Fruit fly (Drosophila melanogaster) whole organism, embryonic: Measurements from ENCODE around the gene Pat1.

ENCODE experiments used
- Asciz ChIP-seq: fragments of 200-800 bp; sonication (Bioruptor generic); optimal IDR thresholded peaks from 2 replicates; lab custom pipeline; 2017; ENCODE audit warnings: missing biosample characterization, mild to moderate bottlenecking, missing genetic modification characterization, missing genetic modification reagents
- Blimp-1 ChIP-seq: fragments of 200-800 bp; sonication (Bioruptor generic); optimal IDR thresholded peaks from 3 replicates; lab custom pipeline; 2018; ENCODE audit warnings: missing biosample characterization, missing genetic modification characterization, mild to moderate bottlenecking, moderate library complexity, missing genetic modification reagents
- CG10209 ChIP-seq: fragments of 200-800 bp; sonication (Bioruptor generic); optimal IDR thresholded peaks from 3 replicates; lab custom pipeline; 2017; ENCODE audit warnings: missing biosample characterization, mild to moderate bottlenecking, missing genetic modification characterization, missing genetic modification reagents
- CG10366 ChIP-seq: fragments of 200-800 bp; sonication (Bioruptor generic); IDR thresholded peaks from 2 replicates; pipeline ENCODE4 v1.3.6; 2022; ENCODE audit warnings: missing biosample characterization, missing genetic modification characterization
- CG10565 ChIP-seq: fragments of 200-800 bp; sonication (Bioruptor generic); optimal IDR thresholded peaks from 3 replicates; lab custom pipeline; 2016; ENCODE audit warnings: missing biosample characterization, mild to moderate bottlenecking, missing genetic modification characterization
- CG11085 ChIP-seq: fragments of 200-800 bp; sonication (Bioruptor generic); IDR thresholded peaks from 2 replicates; pipeline ENCODE4 v1.3.6; 2022; ENCODE audit warnings: missing biosample characterization, missing genetic modification characterization
- CG13624 ChIP-seq: fragments of 200-800 bp; sonication (Bioruptor generic); optimal IDR thresholded peaks from 2 replicates; lab custom pipeline; 2016; ENCODE audit warnings: missing biosample characterization, missing genetic modification characterization
- CG13775 ChIP-seq: fragments of 200-800 bp; sonication (Bioruptor generic); optimal IDR thresholded peaks from 3 replicates; lab custom pipeline; 2017; ENCODE audit warnings: missing biosample characterization, mild to moderate bottlenecking, missing genetic modification characterization
- CG15073 ChIP-seq: fragments of 200-800 bp; sonication (Bioruptor generic); optimal IDR thresholded peaks from 2 replicates; lab custom pipeline; 2016; ENCODE audit warnings: missing biosample characterization, missing genetic modification characterization
- CG15601 ChIP-seq: fragments of 200-800 bp; sonication (Bioruptor generic); optimal IDR thresholded peaks from 3 replicates; lab custom pipeline; 2019; ENCODE audit warnings: missing biosample characterization, mild to moderate bottlenecking, missing genetic modification characterization, moderate library complexity
- CG18262 ChIP-seq: fragments of 200-800 bp; optimal IDR thresholded peaks from 3 replicates; lab custom pipeline; 2019; ENCODE audit warnings: missing biosample characterization, mild to moderate bottlenecking, missing genetic modification characterization, moderate library complexity
- CG2129 ChIP-seq: fragments of 200-800 bp; sonication (Bioruptor generic); IDR thresholded peaks from 2 replicates; pipeline ENCODE4 v1.3.6; 2022; ENCODE audit warnings: missing biosample characterization, missing genetic modification characterization; ENCODE audit not compliant: partially characterized antibody
- CG2678 ChIP-seq: fragments of 200-800 bp; sonication (Bioruptor generic); optimal IDR thresholded peaks from 3 replicates; lab custom pipeline; 2019; ENCODE audit warnings: missing biosample characterization, mild to moderate bottlenecking, missing genetic modification characterization, moderate library complexity
- CG30020 ChIP-seq: fragments of 200-800 bp; optimal IDR thresholded peaks from 2 replicates; lab custom pipeline; 2019; ENCODE audit warnings: missing biosample characterization, mild to moderate bottlenecking, missing genetic modification characterization, moderate library complexity
- CG3726 ChIP-seq: fragments of 200-800 bp; sonication (Bioruptor generic); IDR thresholded peaks from 3 replicates; pipeline ENCODE4, ENCODE4 v1.3.6; 2022; ENCODE audit warnings: missing biosample characterization, missing genetic modification characterization
- CG9727 ChIP-seq: fragments of 200-800 bp; sonication (Bioruptor generic); optimal IDR thresholded peaks from 3 replicates; lab custom pipeline; 2017; ENCODE audit warnings: missing biosample characterization, mild to moderate bottlenecking, missing genetic modification characterization
- CHES-1-like ChIP-seq: fragments of 200-800 bp; sonication (Bioruptor generic); optimal IDR thresholded peaks from 2 replicates; lab custom pipeline; 2016; ENCODE audit warnings: missing biosample characterization, missing genetic modification characterization
- Doc2 ChIP-seq: fragments of 200-800 bp; sonication (Bioruptor generic); IDR thresholded peaks from 2 replicates; pipeline ENCODE4 v1.3.6; 2022; ENCODE audit warnings: missing biosample characterization, missing genetic modification characterization
- Mrtf ChIP-seq: fragments of 200-800 bp; sonication (Bioruptor generic); IDR thresholded peaks from 3 replicates; pipeline ENCODE4 v1.3.6; 2022; ENCODE audit warnings: missing biosample characterization, missing genetic modification characterization
- Nf-YC ChIP-seq: fragments of 200-800 bp; optimal IDR thresholded peaks from 3 replicates; lab custom pipeline; 2019; ENCODE audit warnings: missing biosample characterization, mild to moderate bottlenecking, missing genetic modification characterization, moderate library complexity
- Opbp ChIP-seq: fragments of 200-800 bp; sonication (Bioruptor generic); IDR thresholded peaks from 3 replicates; pipeline ENCODE4 v1.3.6; 2022; ENCODE audit warnings: missing biosample characterization, missing genetic modification characterization; ENCODE audit not compliant: partially characterized antibody
- Poxn ChIP-seq: fragments of 200-800 bp; sonication (Bioruptor generic); IDR thresholded peaks from 2 replicates; pipeline ENCODE4 v1.3.6; 2022; ENCODE audit warnings: missing biosample characterization, missing genetic modification characterization
- Ptx1 ChIP-seq: fragments of 200-800 bp; sonication (Bioruptor generic); IDR thresholded peaks from 2 replicates; pipeline ENCODE4 v1.3.6; 2022; ENCODE audit warnings: missing biosample characterization, missing genetic modification characterization
- Sry-δ ChIP-seq: fragments of 200-800 bp; sonication (Bioruptor generic); optimal IDR thresholded peaks from 2 replicates; lab custom pipeline; 2016; ENCODE audit warnings: missing biosample characterization, missing genetic modification characterization
- Vsx1 ChIP-seq: fragments of 200-800 bp; sonication (Bioruptor generic); optimal IDR thresholded peaks from 2 replicates; lab custom pipeline; 2017; ENCODE audit warnings: missing biosample characterization, mild to moderate bottlenecking, missing genetic modification characterization, missing genetic modification reagents
- Xbp1 ChIP-seq: fragments of 200-800 bp; sonication (Bioruptor generic); optimal IDR thresholded peaks from 3 replicates; lab custom pipeline; 2016; ENCODE audit warnings: missing biosample characterization, mild to moderate bottlenecking, missing genetic modification characterization
- ap ChIP-seq: fragments of 200-800 bp; sonication (Bioruptor generic); IDR thresholded peaks from 2 replicates; pipeline ENCODE4 v1.3.6; 2022; ENCODE audit warnings: missing biosample characterization, missing genetic modification characterization
- bcd ChIP-seq: fragments of 200-800 bp; sonication (Bioruptor generic); optimal IDR thresholded peaks from 2 replicates; lab custom pipeline; 2017; ENCODE audit warnings: missing biosample characterization, mild to moderate bottlenecking, missing genetic modification characterization
- cg ChIP-seq: fragments of 200-800 bp; sonication (Bioruptor generic); optimal IDR thresholded peaks from 3 replicates; lab custom pipeline; 2019; ENCODE audit warnings: missing biosample characterization, mild to moderate bottlenecking, missing genetic modification characterization, moderate library complexity
- chinmo ChIP-seq: fragments of 200-800 bp; sonication (Bioruptor generic); IDR thresholded peaks from 4 replicates; pipeline ENCODE4 v1.3.6; 2022; ENCODE audit warnings: missing biosample characterization, missing genetic modification characterization; ENCODE audit not compliant: partially characterized antibody
- dmrt99B ChIP-seq: fragments of 200-800 bp; sonication (Bioruptor generic); optimal IDR thresholded peaks from 2 replicates; lab custom pipeline; 2018; ENCODE audit warnings: missing biosample characterization, mild to moderate bottlenecking, missing genetic modification characterization, moderate library complexity
- dpn ChIP-seq, 2 experiments: fragments of 200-800 bp; sonication (Bioruptor generic); optimal IDR thresholded peaks; 3 replicates each; lab custom pipeline; 2016; ENCODE audit warnings: missing biosample characterization in 2 of 2, missing genetic modification characterization in 2 of 2
- en ChIP-seq: fragments of 200-800 bp; sonication (Bioruptor generic); optimal IDR thresholded peaks from 2 replicates; lab custom pipeline; 2016; ENCODE audit warnings: missing biosample characterization, missing genetic modification characterization
- eve ChIP-seq, 2 experiments: fragments of >200 bp; optimal IDR thresholded peaks; 2 replicates each; lab custom pipeline; 2017; ENCODE audit warnings: missing biosample characterization in 2 of 2, missing genetic modification characterization in 2 of 2
- ewg ChIP-seq: fragments of 200-800 bp; sonication (Bioruptor generic); optimal IDR thresholded peaks from 3 replicates; lab custom pipeline; 2017; ENCODE audit warnings: mild to moderate bottlenecking, missing biosample characterization, missing genetic modification reagents, missing genetic modification characterization
- fd64A ChIP-seq: fragments of 200-800 bp; sonication (Bioruptor generic); optimal IDR thresholded peaks from 3 replicates; lab custom pipeline; 2018; ENCODE audit warnings: missing biosample characterization, mild to moderate bottlenecking, missing genetic modification characterization
- grn ChIP-seq: fragments of 200-800 bp; sonication (Bioruptor generic); optimal IDR thresholded peaks from 3 replicates; lab custom pipeline; 2017; ENCODE audit warnings: missing biosample characterization, missing genetic modification characterization
- gro ChIP-seq: fragments of 200-800 bp; sonication (Bioruptor generic); optimal IDR thresholded peaks from 2 replicates; lab custom pipeline; 2016; ENCODE audit warnings: missing biosample characterization, missing genetic modification characterization
- hb ChIP-seq: fragments of 200-800 bp; sonication (Bioruptor generic); IDR thresholded peaks from 3 replicates; pipeline ENCODE4 v1.3.6; 2022; ENCODE audit warnings: missing biosample characterization, missing genetic modification characterization; ENCODE audit not compliant: partially characterized antibody
- her ChIP-seq: fragments of 200-800 bp; sonication (Bioruptor generic); optimal IDR thresholded peaks from 2 replicates; lab custom pipeline; 2016; ENCODE audit warnings: missing biosample characterization, missing genetic modification characterization
- inv ChIP-seq: fragments of 200-800 bp; sonication (Bioruptor generic); IDR thresholded peaks from 2 replicates; pipeline ENCODE4 v1.3.6; 2022; ENCODE audit warnings: missing biosample characterization, missing genetic modification characterization; ENCODE audit not compliant: partially characterized antibody
- klu ChIP-seq: fragments of 200-800 bp; sonication (Bioruptor generic); IDR thresholded peaks from 2 replicates; pipeline ENCODE4 v1.3.6; 2022; ENCODE audit warnings: missing biosample characterization, missing genetic modification characterization
- lilli ChIP-seq: fragments of 200-800 bp; sonication (Bioruptor generic); optimal IDR thresholded peaks from 3 replicates; lab custom pipeline; 2016; ENCODE audit warnings: missing biosample characterization, missing genetic modification characterization
- mam ChIP-seq: fragments of 200-800 bp; sonication (Bioruptor generic); optimal IDR thresholded peaks from 3 replicates; lab custom pipeline; 2016; ENCODE audit warnings: missing biosample characterization, missing genetic modification characterization
- nerfin-1 ChIP-seq: fragments of 200-800 bp; sonication (Bioruptor generic); optimal IDR thresholded peaks from 3 replicates; lab custom pipeline; 2019; ENCODE audit warnings: missing biosample characterization, mild to moderate bottlenecking, missing genetic modification characterization, moderate library complexity
- pfk ChIP-seq: fragments of 200-800 bp; sonication (Bioruptor generic); optimal IDR thresholded peaks from 2 replicates; lab custom pipeline; 2018; ENCODE audit warnings: missing biosample characterization, mild to moderate bottlenecking, missing genetic modification characterization, moderate library complexity
- sc ChIP-seq, 3 experiments: fragments of >200 bp in 2 of 3; fragments of 200-800 bp in 1 of 3; sonication (Bioruptor generic) in 1 of 3; optimal IDR thresholded peaks; 2 replicates in 2 of 3; 3 replicates in 1 of 3; lab custom pipeline; 2017; ENCODE audit warnings: mild to moderate bottlenecking in 1 of 3, missing biosample characterization in 1 of 3, missing genetic modification characterization in 1 of 3, missing genetic modification reagents in 1 of 3
- schlank ChIP-seq: fragments of 200-800 bp; sonication (Bioruptor generic); optimal IDR thresholded peaks from 2 replicates; lab custom pipeline; 2018; ENCODE audit warnings: missing biosample characterization, mild to moderate bottlenecking, missing genetic modification characterization
- sens ChIP-seq: fragments of 200-800 bp; sonication (Bioruptor generic); peaks from one replicate; lab custom pipeline; 2016; ENCODE audit warnings: missing biosample characterization, missing genetic modification characterization
- unpg ChIP-seq: fragments of 200-800 bp; sonication (Bioruptor generic); optimal IDR thresholded peaks from 3 replicates; lab custom pipeline; 2018; ENCODE audit warnings: missing biosample characterization, mild to moderate bottlenecking, missing genetic modification characterization, moderate library complexity
- zf30C ChIP-seq: fragments of 200-800 bp; sonication (Bioruptor generic); optimal IDR thresholded peaks from 3 replicates; lab custom pipeline; 2018; ENCODE audit warnings: missing biosample characterization, mild to moderate bottlenecking, missing genetic modification characterization

Pat1 gene

DNA sequence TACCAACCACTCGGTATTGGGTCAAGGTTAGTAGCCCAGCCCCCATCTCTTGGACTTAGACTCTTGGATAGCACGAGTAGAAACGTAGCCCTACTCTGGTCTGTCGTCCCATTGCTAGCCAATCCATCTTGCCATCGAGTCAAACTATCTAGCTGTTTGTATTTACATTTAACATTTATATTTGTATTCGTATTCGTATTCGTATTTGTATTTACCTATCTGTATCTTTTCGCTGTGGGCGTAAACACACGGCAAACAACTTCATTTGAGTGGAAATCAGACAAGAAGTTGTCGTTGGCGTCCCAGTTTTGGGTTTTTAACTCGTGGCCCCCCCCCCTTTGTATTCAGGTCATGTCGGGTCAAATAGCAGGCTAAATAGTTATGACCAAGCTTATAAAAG is 23.7 kb downstream of the Pat1 start (continued):
- no peak for TF ChIP-seq ewg
- TF ChIP-seq en (GFP tag; lab: Kevin White, UChicago): no peak
- TF ChIP-seq inv: no peak
- no peak for TF ChIP-seq zf30C (GFP tag; lab: Kevin White, UChicago)
- TF ChIP-seq chinmo (GFP tag; lab: Robert Waterston, UW): no peak
- TF ChIP-seq CG3726: no peak
- no peak for TF ChIP-seq mam (GFP tag; lab: Kevin White, UChicago)
- TF ChIP-seq Vsx1 (GFP tag; lab: Kevin White, UChicago): peak; percentile 57
- TF ChIP-seq eve (GFP tag; optimal IDR thresholded peaks at IDR 0.05; lab: Kevin White, UChicago): no peak
- no peak for TF ChIP-seq CG13775 (GFP tag; lab: Kevin White, UChicago)
- TF ChIP-seq CG13624 (GFP tag; lab: Kevin White, UChicago): no peak
- no peak for TF ChIP-seq dpn (GFP tag; optimal IDR thresholded peaks at IDR 0.05; lab: Kevin White, UChicago)
- peak; percentile 67 for TF ChIP-seq fd64A
- TF ChIP-seq CG10565 (GFP tag; lab: Kevin White, UChicago): no peak
- TF ChIP-seq CG10209 (GFP tag; lab: Kevin White, UChicago): peak; percentile 61
- TF ChIP-seq CG15601 (tag; lab: Kevin White, UChicago): peak; percentile 65
- TF ChIP-seq CHES-1-like (GFP tag; lab: Kevin White, UChicago): peak; percentile 18
- peak; percentile 0 for TF ChIP-seq nerfin-1 (tag; lab: Kevin White, UChicago)
- no peak for TF ChIP-seq hb (GFP tag; lab: Robert Waterston, UW)
- TF ChIP-seq unpg: peak; percentile 62
- TF ChIP-seq gro (GFP tag; lab: Kevin White, UChicago): no peak
- TF ChIP-seq Asciz (GFP tag; lab: Kevin White, UChicago): peak; percentile 31
- no peak for TF ChIP-seq Xbp1
- no peak for TF ChIP-seq CG11085 (GFP tag; lab: Robert Waterston, UW)
- TF ChIP-seq cg (GFP tag; lab: Kevin White, UChicago): peak; percentile 28
- TF ChIP-seq CG2129: no peak
- peak; percentile 78 for TF ChIP-seq sens (GFP tag; lab: Kevin White, UChicago)
- no peak for TF ChIP-seq Nf-YC
- peak; percentile 57 for TF ChIP-seq CG2678
- TF ChIP-seq pfk: no peak
- no peak for TF ChIP-seq sc (optimal IDR thresholded peaks at IDR 0.05; lab: Kevin White, UChicago)
- TF ChIP-seq sc (GFP tag; optimal IDR thresholded peaks at IDR 0.05; lab: Kevin White, UChicago): peak; percentile 16
- TF ChIP-seq Poxn (GFP tag; lab: Robert Waterston, UW): no peak
- TF ChIP-seq CG15073 (GFP tag; lab: Kevin White, UChicago): no peak
- peak; percentile 43 for TF ChIP-seq CG9727 (GFP tag; lab: Kevin White, UChicago)
- TF ChIP-seq grn (GFP tag; lab: Kevin White, UChicago): no peak
- TF ChIP-seq Sry-δ (GFP tag; lab: Kevin White, UChicago): no peak
- TF ChIP-seq bcd: no peak
- peak; percentile 36 for TF ChIP-seq CG18262 (tag; lab: Kevin White, UChicago)
- no peak for TF ChIP-seq CG10366 (GFP tag; lab: Robert Waterston, UW)
- no peak for TF ChIP-seq ap (GFP tag; lab: Robert Waterston, UW)
- no peak for TF ChIP-seq Ptx1
- TF ChIP-seq Blimp-1 (GFP tag; lab: Kevin White, UChicago): peak; percentile 36
- no peak for TF ChIP-seq Doc2 (GFP tag; lab: Robert Waterston, UW)
- TF ChIP-seq Opbp (GFP tag; lab: Robert Waterston, UW): no peak
- peak; percentile 28 for TF ChIP-seq schlank
- TF ChIP-seq Mrtf (GFP tag; lab: Robert Waterston, UW): no peak
- no peak for TF ChIP-seq CG30020
- TF ChIP-seq lilli (GFP tag; lab: Kevin White, UChicago): no peak
- TF ChIP-seq her (GFP tag; lab: Kevin White, UChicago): no peak
- TF ChIP-seq dmrt99B (tag; lab: Kevin White, UChicago): peak; percentile 24
- TF ChIP-seq klu (GFP tag; lab: Robert Waterston, UW): no peak
